Worm (Caenorhabditis elegans) whole organism, L2 larva: ENCODE data around the gene nipi-4.

Experiments used
- ama-1 ChIP-seq: fragments of 150-350 bp; optimal IDR thresholded peaks from 2 replicates; lab custom pipeline; 2018; ENCODE audit warnings: inconsistent platforms
- blmp-1 ChIP-seq: sonication (generic microtip); optimal IDR thresholded peaks from 2 replicates; lab custom pipeline; 2017; ENCODE audit warnings: missing genetic modification characterization, mild to moderate bottlenecking, missing compliant biosample characterization, antibody characterized with exemption, moderate library complexity; ENCODE audit not compliant: insufficient read depth
- elt-1 ChIP-seq: fragments of 150-350 bp; optimal IDR thresholded peaks from 2 replicates; lab custom pipeline; 2014; ENCODE audit warnings: missing biosample characterization, missing genetic modification characterization
- nhr-25 ChIP-seq: fragments of 150-350 bp; sonication (generic microtip); optimal IDR thresholded peaks from 3 replicates; lab custom pipeline; 2014; ENCODE audit warnings: missing biosample characterization, missing genetic modification characterization
- nhr-77 ChIP-seq: fragments of 150-350 bp; optimal IDR thresholded peaks from 2 replicates; lab custom pipeline; 2014; ENCODE audit warnings: missing biosample characterization, missing genetic modification characterization

DNA sequence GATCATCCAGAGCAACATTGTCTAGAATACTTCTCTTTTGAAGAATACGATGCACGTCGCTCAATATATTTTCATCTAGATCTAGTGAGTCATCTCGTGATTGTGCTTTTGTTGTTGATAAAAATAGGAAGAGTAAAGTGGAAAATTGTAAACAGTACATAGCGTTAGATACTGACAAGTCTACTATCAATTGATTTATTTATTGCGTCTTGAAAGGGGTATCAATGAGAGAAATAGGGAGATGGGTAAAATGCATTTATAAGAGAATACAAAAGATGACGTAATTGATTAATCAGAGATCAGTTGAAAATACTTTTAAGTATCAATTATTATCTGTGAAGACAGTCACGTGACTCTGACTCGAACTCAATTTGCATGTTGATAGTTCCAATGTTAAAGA lies 33.7 kb downstream of the nipi-4 start, which contains the start of gene txt-5:
- TF ChIP-seq ama-1 (lab: Kevin White, UChicago), result peak; percentile 26
- TF ChIP-seq blmp-1 (tag; lab: Kevin White, UChicago), result no peak
- TF ChIP-seq nhr-77 (tag; lab: Kevin White, UChicago), result no peak
- TF ChIP-seq nhr-25 (tag; lab: Kevin White, UChicago), result peak; percentile 44
- no peak for TF ChIP-seq elt-1 (tag; lab: Kevin White, UChicago)
